Worm (Caenorhabditis elegans): ENCODE results near the gene K04G11.1.

DNA sequence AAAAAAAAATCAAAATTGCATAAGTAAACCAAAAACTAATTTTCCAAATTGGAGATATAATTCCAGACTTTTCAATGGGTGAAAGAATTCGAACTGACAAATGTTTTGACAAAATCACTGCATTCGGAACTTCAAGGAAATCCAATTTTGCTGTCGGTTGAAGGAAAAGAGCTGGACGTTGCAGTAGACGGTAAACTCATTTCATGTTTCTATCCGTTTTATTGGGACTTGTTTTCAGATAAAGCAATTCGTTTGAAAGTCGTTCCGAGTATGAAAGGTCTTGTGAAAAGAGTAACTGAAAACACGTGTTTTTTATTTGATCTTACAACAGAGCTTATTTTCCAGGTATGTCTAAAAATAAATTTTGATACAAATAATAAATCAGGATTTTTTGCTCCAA, 19.2 kb upstream of the K04G11.1 start:
- TF ChIP-seq mec-3 (tag; optimal IDR thresholded peaks at IDR 0.05; ENCODE audit: borderline replicate concordance) (no peak), elt-2 (tag; optimal IDR thresholded peaks at IDR 0.05) (no peak), nfya-1 (tag; optimal IDR thresholded peaks at IDR 0.05) (no peak), ceh-31 (tag; optimal IDR thresholded peaks at IDR 0.05) (no peak), tbx-7 (tag; optimal IDR thresholded peaks at IDR 0.05) (no peak), ztf-16 (tag; optimal IDR thresholded peaks at IDR 0.05) (no peak), K09A11.1 (tag; optimal IDR thresholded peaks at IDR 0.05; ENCODE audit: insufficient read depth) (no peak)
